Worm (Caenorhabditis elegans): ENCODE data around the gene npp-24.

Gene npp-24

ce11 chrII:5505820-5506287 lies at the start of gene npp-24:
Gene npp-24 (plus strand): TSS chrII:5505870.
- no peak for TF ChIP-seq ztf-26 (tag; optimal IDR thresholded peaks at IDR 0.05)
- TF ChIP-seq Y95B8A.8 (GFP tag; IDR thresholded peaks at IDR 0.05): no peak
- TF ChIP-seq lin-35 (GFP tag; optimal IDR thresholded peaks at IDR 0.05): peak in 1 of 3 experiments; percentile 43
- TF ChIP-seq mes-4 (tag; optimal IDR thresholded peaks at IDR 0.05): no peak
- no peak for TF ChIP-seq athp-1 (tag; optimal IDR thresholded peaks at IDR 0.05)
- TF ChIP-seq Y56A3A.18 (GFP tag; IDR thresholded peaks at IDR 0.05): no peak
- no peak for TF ChIP-seq bed-2 (GFP tag; IDR thresholded peaks at IDR 0.05)

ce11 chrII:5458683-5459410 lies 46.8 kb upstream of the npp-24 start:
- no peak for TF ChIP-seq unc-130 (GFP tag; optimal IDR thresholded peaks at IDR 0.05)
- 0 out of 2 replicates have a peak, but pooled peaks have one; percentile 46 for TF ChIP-seq madf-3 (GFP tag; IDR thresholded peaks at IDR 0.05)
- peak; percentile 39 for TF ChIP-seq xnd-1 (tag; optimal IDR thresholded peaks at IDR 0.05)
- TF ChIP-seq lsl-1 (GFP tag; optimal IDR thresholded peaks at IDR 0.05): peak; percentile 80
- peak; percentile 57; the same call in 1 of the 2 replicates for TF ChIP-seq F33H1.4 (GFP tag; IDR thresholded peaks at IDR 0.05)
- no peak for TF ChIP-seq F52B5.7 (tag; optimal IDR thresholded peaks at IDR 0.05)

- TF ChIP-seq hmg-1.2 (GFP tag; IDR thresholded peaks at IDR 0.05) (peak; percentile 87), nfya-1 (tag; optimal IDR thresholded peaks at IDR 0.05; ENCODE audit: borderline replicate concordance, insufficient read depth) (no peak), pbrm-1 (GFP tag; IDR thresholded peaks at IDR 0.05) (no peak)
Measured at ce11 chrII:5459534-5459933, 46.1 kb upstream of the npp-24 start.

ce11 chrII:5460911-5461310 lies 44.8 kb upstream of the npp-24 start:
- TF ChIP-seq atf-7 (tag; optimal IDR thresholded peaks at IDR 0.05): no peak
- TF ChIP-seq rpc-1 (optimal IDR thresholded peaks at IDR 0.05): no peak
- no peak for TF ChIP-seq rpc-1 (tag; optimal IDR thresholded peaks at IDR 0.05)
- TF ChIP-seq lag-1 (GFP tag; IDR thresholded peaks at IDR 0.05): no peak
- no peak for TF ChIP-seq efl-1 (GFP tag; optimal IDR thresholded peaks at IDR 0.05)
- no peak for TF ChIP-seq lin-26 (GFP tag; IDR thresholded peaks at IDR 0.05)
- no peak for TF ChIP-seq snpc-3.4 (tag; optimal IDR thresholded peaks at IDR 0.05)
- TF ChIP-seq C06A6.2 (GFP tag; conservative IDR thresholded peaks at IDR 0.05): no peak
- no peak for TF ChIP-seq T07F8.4 (tag; optimal IDR thresholded peaks at IDR 0.05)
- TF ChIP-seq ZK185.1 (tag; optimal IDR thresholded peaks at IDR 0.05; ENCODE audit: poor library complexity, severe bottlenecking): no peak

- no peak for TF ChIP-seq cebp-1 (GFP tag; IDR thresholded peaks at IDR 0.05)
- peak; percentile 70 for TF ChIP-seq cebp-1 (tag; optimal IDR thresholded peaks at IDR 0.05)
- TF ChIP-seq T26A5.8 (tag; optimal IDR thresholded peaks at IDR 0.05): no peak
Measured at ce11 chrII:5463692-5464300, 41.9 kb upstream of the npp-24 start.
